Worm (Caenorhabditis elegans) whole organism, early embryonic: ENCODE measurements around the gene cutl-24.

Experiments
- B0310.2 ChIP-seq: sonication (generic microtip); optimal IDR thresholded peaks from 2 replicates; lab custom pipeline; 2016; ENCODE audit warnings: mild to moderate bottlenecking, missing genetic modification characterization, missing compliant biosample characterization
- F13C5.2 ChIP-seq: sonication (generic microtip); optimal IDR thresholded peaks from 2 replicates; lab custom pipeline; 2017; ENCODE audit warnings: mild to moderate bottlenecking, missing genetic modification characterization, inconsistent platforms, missing compliant biosample characterization
- aly-1 ChIP-seq: sonication (generic microtip); optimal IDR thresholded peaks from 2 replicates; lab custom pipeline; 2016; ENCODE audit warnings: missing genetic modification characterization, missing compliant biosample characterization
- ama-1 ChIP-seq: fragments of 150-350 bp; optimal IDR thresholded peaks from 2 replicates; lab custom pipeline; 2014
- ceh-13 ChIP-seq: fragments of 200-800 bp; sonication (Bioruptor generic); optimal IDR thresholded peaks from 2 replicates; lab custom pipeline; 2018; ENCODE audit warnings: mild to moderate bottlenecking, missing genetic modification characterization, missing compliant biosample characterization
- ceh-36 ChIP-seq: sonication (generic microtip); optimal IDR thresholded peaks from 2 replicates; lab custom pipeline; 2016; ENCODE audit warnings: missing genetic modification characterization, inconsistent platforms, missing compliant biosample characterization
- ets-7 ChIP-seq: sonication (generic microtip); optimal IDR thresholded peaks from 2 replicates; lab custom pipeline; 2016; ENCODE audit warnings: missing genotype, missing genetic modification characterization, missing compliant biosample characterization
- flt-1 ChIP-seq: fragments of 200-800 bp; sonication (Bioruptor generic); IDR thresholded peaks from 2 replicates; pipeline ENCODE4 v1.3.6; 2022; ENCODE audit warnings: missing genetic modification characterization, missing compliant biosample characterization
- hmbx-1 ChIP-seq: sonication (generic microtip); optimal IDR thresholded peaks from 2 replicates; lab custom pipeline; 2016; ENCODE audit warnings: mild to moderate bottlenecking, missing genetic modification characterization, missing compliant biosample characterization
- hmg-4 ChIP-seq: fragments of 200-800 bp; sonication (Bioruptor generic); optimal IDR thresholded peaks from 2 replicates; lab custom pipeline; 2018; ENCODE audit warnings: mild to moderate bottlenecking, missing genetic modification characterization, missing compliant biosample characterization
- hnd-1 ChIP-seq: sonication (generic microtip); optimal IDR thresholded peaks from 2 replicates; lab custom pipeline; 2016; ENCODE audit warnings: missing genetic modification characterization, missing compliant biosample characterization
- pes-1 ChIP-seq: fragments of 200-800 bp; sonication (Bioruptor generic); IDR thresholded peaks from 2 replicates; pipeline ENCODE4 v1.3.6; 2022; ENCODE audit warnings: missing genetic modification reagents, missing genetic modification characterization, missing compliant biosample characterization
- scrt-1 ChIP-seq: fragments of 200-800 bp; sonication (Bioruptor generic); IDR thresholded peaks from 2 replicates; pipeline ENCODE4 v1.3.6; 2022; ENCODE audit warnings: missing genetic modification characterization, missing compliant biosample characterization
- sea-1 ChIP-seq: fragments of 200-800 bp; sonication (Bioruptor generic); conservative IDR thresholded peaks from 2 replicates; pipeline ENCODE4 v1.3.6; 2022; ENCODE audit warnings: missing genetic modification characterization, missing compliant biosample characterization
- tbx-11 ChIP-seq: fragments of 200-800 bp; sonication (Bioruptor generic); IDR thresholded peaks from 2 replicates; pipeline ENCODE4 v1.3.6; 2022; ENCODE audit warnings: missing genetic modification characterization, missing compliant biosample characterization
- tbx-37 ChIP-seq: fragments of 200-800 bp; sonication (Bioruptor generic); conservative IDR thresholded peaks from 2 replicates; pipeline ENCODE4 v1.3.6; 2022; ENCODE audit warnings: missing genetic modification reagents, missing genetic modification characterization, missing compliant biosample characterization
- tra-4 ChIP-seq: sonication (generic microtip); optimal IDR thresholded peaks from 2 replicates; lab custom pipeline; 2017; ENCODE audit warnings: missing genetic modification characterization, missing compliant biosample characterization

The cutl-24 gene

DNA sequence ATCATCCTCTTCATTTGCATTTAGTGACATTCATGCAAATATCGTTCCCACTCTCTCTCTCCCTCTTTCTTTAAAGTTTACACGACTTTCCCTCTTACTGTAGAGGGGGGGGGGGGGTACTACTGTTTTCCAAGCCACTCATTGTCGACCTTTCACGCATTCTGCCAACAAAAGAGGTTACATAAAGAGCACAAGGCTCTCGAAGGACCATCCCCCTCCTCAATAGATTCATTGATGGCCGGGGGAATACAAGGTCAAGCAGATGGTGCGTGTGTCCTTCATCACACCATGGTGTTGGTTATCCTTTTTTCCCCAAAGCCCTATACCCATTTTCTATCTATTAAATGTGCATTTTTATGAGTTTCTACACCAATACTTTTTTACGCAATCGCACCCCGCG, 8.1 kb downstream of the cutl-24 start:
- TF ChIP-seq tra-4 (no peak), tbx-11 (GFP tag; lab: Robert Waterston, UW) (0 out of 2 replicates have a peak, but pooled peaks have one; percentile 33), flt-1 (GFP tag; lab: Robert Waterston, UW) (0 out of 2 replicates have a peak, but pooled peaks have one; percentile 15), aly-1 (tag; lab: Kevin White, UChicago) (peak; percentile 35), hnd-1 (tag; lab: Kevin White, UChicago) (no peak), ceh-36 (no peak), hmg-4 (GFP tag; lab: Kevin White, UChicago) (peak; percentile 73), ets-7 (tag; lab: Kevin White, UChicago) (no peak), sea-1 (GFP tag; lab: Robert Waterston, UW) (no peak), F13C5.2 (tag; lab: Kevin White, UChicago) (no peak), B0310.2 (tag; lab: Kevin White, UChicago) (peak; percentile 23)

DNA sequence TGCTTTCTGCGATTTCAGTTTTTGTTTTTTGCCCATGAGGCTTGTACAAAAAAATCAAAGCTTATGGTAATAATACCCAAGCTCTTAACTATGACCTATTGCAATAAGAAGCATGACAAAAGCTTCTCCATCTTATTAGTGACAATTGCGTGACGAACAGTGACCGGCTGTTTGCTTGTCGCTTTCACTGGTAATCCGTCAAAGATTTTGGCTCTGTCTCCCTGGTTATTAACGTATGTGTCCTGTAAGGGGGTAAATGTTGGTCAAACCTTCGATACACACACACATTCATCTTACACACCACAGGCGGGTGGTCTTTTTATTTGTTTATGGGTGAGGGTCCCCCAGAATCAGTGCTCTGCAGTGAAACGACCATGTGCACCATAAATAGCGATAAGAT, 9.2 kb downstream of the cutl-24 start:
- no peak for TF ChIP-seq aly-1 (tag; lab: Kevin White, UChicago)
- peak; percentile 64 for TF ChIP-seq hmg-4 (GFP tag; lab: Kevin White, UChicago)
- TF ChIP-seq B0310.2 (tag; lab: Kevin White, UChicago), result no peak
- no peak for TF ChIP-seq ama-1
- no peak for TF ChIP-seq F13C5.2 (tag; lab: Kevin White, UChicago)
- TF ChIP-seq hmbx-1 (tag; lab: Kevin White, UChicago), result no peak
- no peak for TF ChIP-seq scrt-1 (GFP tag; lab: Robert Waterston, UW)
- no peak for TF ChIP-seq ceh-36

DNA sequence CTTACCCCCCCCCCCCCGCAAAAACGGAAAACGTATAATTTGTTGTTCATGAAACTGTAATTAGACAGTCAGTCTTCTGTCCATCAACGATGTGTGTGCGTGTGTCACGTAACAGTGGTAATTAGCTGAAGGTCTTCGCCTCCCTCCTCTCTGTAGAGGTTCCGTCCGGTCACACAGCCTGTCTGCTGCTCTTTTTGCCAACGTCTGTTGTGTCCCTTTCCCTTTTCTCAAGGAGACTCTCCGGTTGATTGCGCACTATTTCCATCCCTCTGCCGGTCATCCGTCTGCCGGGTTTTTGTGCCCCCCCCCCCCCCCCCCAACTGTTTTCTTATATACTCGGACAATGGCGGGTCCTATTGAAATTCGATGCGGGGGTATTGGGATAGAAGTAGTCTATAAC, 10.8 kb downstream of the cutl-24 start:
- TF ChIP-seq F13C5.2 (tag; lab: Kevin White, UChicago), result no peak
- TF ChIP-seq tra-4, result no peak
- no peak for TF ChIP-seq aly-1 (tag; lab: Kevin White, UChicago)
- peak; percentile 50 for TF ChIP-seq flt-1 (GFP tag; lab: Robert Waterston, UW)
- TF ChIP-seq B0310.2 (tag; lab: Kevin White, UChicago), result peak; percentile 73
- TF ChIP-seq hnd-1 (tag; lab: Kevin White, UChicago), result no peak
- no peak for TF ChIP-seq tbx-11 (GFP tag; lab: Robert Waterston, UW)
- no peak for TF ChIP-seq ama-1
- TF ChIP-seq ets-7 (tag; lab: Kevin White, UChicago), result no peak
- 0 out of 2 replicates have a peak, but pooled peaks have one; percentile 24 for TF ChIP-seq sea-1 (GFP tag; lab: Robert Waterston, UW)
- TF ChIP-seq tbx-37 (GFP tag; lab: Robert Waterston, UW), result no peak
- 0 out of 2 replicates have a peak, but pooled peaks have one; percentile 28 for TF ChIP-seq scrt-1 (GFP tag; lab: Robert Waterston, UW)
- TF ChIP-seq pes-1 (GFP tag; lab: Robert Waterston, UW), result peak; percentile 62; the same call in 1 of the 2 replicates
- peak; percentile 1 for TF ChIP-seq ceh-36
- no peak for TF ChIP-seq hmbx-1 (tag; lab: Kevin White, UChicago)
- no peak for TF ChIP-seq ceh-13
- TF ChIP-seq hmg-4 (GFP tag; lab: Kevin White, UChicago), result peak; percentile 93

DNA sequence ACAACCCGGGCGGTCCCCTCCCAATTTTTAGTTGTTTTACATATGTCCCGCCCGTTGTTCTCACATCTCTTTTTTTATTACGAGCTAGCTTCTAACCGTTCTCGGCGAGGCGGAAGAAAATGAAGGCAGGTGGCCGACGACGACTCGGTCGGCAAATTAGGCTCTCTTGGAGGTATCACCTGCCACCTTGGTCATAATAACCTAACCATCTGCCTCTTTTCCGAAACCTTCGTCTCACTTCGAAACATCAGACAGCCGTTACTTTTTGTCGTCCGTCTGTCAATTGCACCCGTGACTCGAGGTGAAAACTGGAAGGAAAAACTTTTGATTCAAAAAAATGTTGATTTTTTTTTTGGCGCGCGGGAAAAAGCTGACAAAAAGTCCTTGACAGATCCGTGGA, 12.6 kb downstream of the cutl-24 start:
- no peak for TF ChIP-seq tbx-37 (GFP tag; lab: Robert Waterston, UW)
- 0 out of 2 replicates have a peak, but pooled peaks have one; percentile 20 for TF ChIP-seq scrt-1 (GFP tag; lab: Robert Waterston, UW)
- TF ChIP-seq tra-4, result no peak
- TF ChIP-seq pes-1 (GFP tag; lab: Robert Waterston, UW), result 0 out of 2 replicates have a peak, but pooled peaks have one; percentile 35
- peak; percentile 6 for TF ChIP-seq hmg-4 (GFP tag; lab: Kevin White, UChicago)
- TF ChIP-seq ceh-36, result no peak

DNA sequence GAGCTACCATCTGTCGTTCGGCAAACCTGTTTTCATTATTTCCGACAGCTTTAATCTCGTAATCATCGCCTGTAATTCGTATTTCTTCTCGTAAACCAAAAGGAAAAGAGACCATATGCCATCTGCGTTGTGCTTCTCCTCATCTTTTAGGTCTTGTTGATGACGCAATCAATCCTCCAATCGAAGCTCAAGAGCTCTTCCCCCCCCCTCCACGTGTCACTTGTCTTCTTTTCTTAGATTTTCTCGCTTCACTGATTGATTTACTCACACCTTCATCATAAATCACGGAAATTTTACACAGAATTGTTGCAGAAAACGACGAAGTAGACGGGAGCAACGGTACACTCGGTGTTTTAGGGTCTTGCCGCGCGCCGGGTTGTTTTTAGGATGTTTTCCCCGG, 13.8 kb downstream of the cutl-24 start, which contains the start of gene tcl-2:
TSS of gene tcl-2 (plus strand) at position 388 of the 400 bp plus-strand sequence.
- TF ChIP-seq hmbx-1 (tag; lab: Kevin White, UChicago) (no peak), tra-4 (no peak), hnd-1 (tag; lab: Kevin White, UChicago) (no peak)

DNA sequence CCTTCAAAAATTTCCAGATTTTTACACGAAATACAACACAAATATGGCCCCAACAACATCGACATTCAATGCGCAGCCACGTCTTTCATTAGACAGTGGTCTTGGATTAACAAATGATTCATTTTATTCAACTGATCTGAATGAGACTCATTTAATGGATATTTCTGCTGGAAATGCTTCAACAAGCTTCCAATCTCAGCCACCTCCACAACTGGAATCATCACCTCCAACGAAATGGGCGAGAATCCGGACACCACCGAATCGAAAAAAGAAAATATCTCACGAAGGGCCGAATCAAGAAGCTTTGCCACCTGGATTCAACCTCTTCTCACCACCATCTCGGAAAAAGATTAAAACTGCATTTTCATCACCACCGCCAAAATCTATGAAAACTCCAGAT, 14.8 kb downstream of the cutl-24 start:
- TF ChIP-seq aly-1 (tag; lab: Kevin White, UChicago), result no peak
- TF ChIP-seq ama-1, result no peak
- TF ChIP-seq tbx-11 (GFP tag; lab: Robert Waterston, UW), result no peak
- no peak for TF ChIP-seq scrt-1 (GFP tag; lab: Robert Waterston, UW)
- no peak for TF ChIP-seq tra-4
- no peak for TF ChIP-seq sea-1 (GFP tag; lab: Robert Waterston, UW)
- no peak for TF ChIP-seq ets-7 (tag; lab: Kevin White, UChicago)
- TF ChIP-seq flt-1 (GFP tag; lab: Robert Waterston, UW), result no peak
- no peak for TF ChIP-seq pes-1 (GFP tag; lab: Robert Waterston, UW)
- no peak for TF ChIP-seq ceh-36
- no peak for TF ChIP-seq hmg-4 (GFP tag; lab: Kevin White, UChicago)

DNA sequence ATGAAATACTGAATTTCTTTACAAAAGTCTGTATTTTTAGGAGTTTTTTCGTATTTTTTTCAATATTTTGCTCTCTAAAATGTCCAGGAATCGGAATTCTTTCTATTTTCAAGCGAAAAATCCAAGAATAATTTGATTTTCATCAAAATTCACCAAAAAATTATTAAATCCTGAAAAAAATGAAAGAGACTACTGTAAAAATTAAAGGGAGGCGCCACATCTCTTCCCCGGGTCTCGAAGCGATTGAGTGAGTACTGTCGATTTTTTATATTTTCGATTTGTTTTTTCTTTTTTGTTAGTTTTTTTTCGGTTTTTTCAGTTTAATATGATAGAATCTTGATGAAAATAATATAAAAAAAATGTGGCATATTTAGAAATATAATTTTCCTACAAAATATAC, 18.6 kb downstream of the cutl-24 start:
- TF ChIP-seq hmbx-1 (tag; lab: Kevin White, UChicago) (no peak), tbx-37 (GFP tag; lab: Robert Waterston, UW) (no peak), aly-1 (tag; lab: Kevin White, UChicago) (no peak), ets-7 (tag; lab: Kevin White, UChicago) (no peak), hnd-1 (tag; lab: Kevin White, UChicago) (no peak), hmg-4 (GFP tag; lab: Kevin White, UChicago) (no peak), sea-1 (GFP tag; lab: Robert Waterston, UW) (no peak), ceh-36 (no peak), flt-1 (GFP tag; lab: Robert Waterston, UW) (no peak), ceh-13 (no peak), pes-1 (GFP tag; lab: Robert Waterston, UW) (no peak), B0310.2 (tag; lab: Kevin White, UChicago) (no peak), scrt-1 (GFP tag; lab: Robert Waterston, UW) (no peak), tbx-11 (GFP tag; lab: Robert Waterston, UW) (no peak), F13C5.2 (tag; lab: Kevin White, UChicago) (no peak), ama-1 (no peak), tra-4 (no peak)
